Worm (Caenorhabditis elegans): Measurements from ENCODE around the gene T19D12.6.

ce11 chrII:6663799-6664198, 20.9 kb upstream of the T19D12.6 start:
- TF ChIP-seq unc-39 (tag; optimal IDR thresholded peaks at IDR 0.05) = no peak
- TF ChIP-seq ceh-83 (GFP tag; optimal IDR thresholded peaks at IDR 0.05) = no peak
- TF ChIP-seq nhr-76 (tag; optimal IDR thresholded peaks at IDR 0.05) = no peak
- TF ChIP-seq unc-62 (GFP tag; optimal IDR thresholded peaks at IDR 0.05) = no peak
- TF ChIP-seq nhr-28 (tag; optimal IDR thresholded peaks at IDR 0.05) = no peak
- TF ChIP-seq nhr-237 (tag; optimal IDR thresholded peaks at IDR 0.05) = no peak
- TF ChIP-seq mep-1 (tag; optimal IDR thresholded peaks at IDR 0.05) = no peak
- no peak for TF ChIP-seq pha-4 (tag; optimal IDR thresholded peaks at IDR 0.05)
- no peak for TF ChIP-seq snpc-4 (tag; optimal IDR thresholded peaks at IDR 0.05)
- TF ChIP-seq nhr-12 (tag; optimal IDR thresholded peaks at IDR 0.05) = no peak
- TF ChIP-seq bed-3 (GFP tag; optimal IDR thresholded peaks at IDR 0.05) = no peak
- no peak for TF ChIP-seq elt-3 (tag; optimal IDR thresholded peaks at IDR 0.05)

Data from whole organism, mixed stage, embryonic.